Fruit fly (Drosophila melanogaster): ENCODE data around the gene CycT.

DNA sequence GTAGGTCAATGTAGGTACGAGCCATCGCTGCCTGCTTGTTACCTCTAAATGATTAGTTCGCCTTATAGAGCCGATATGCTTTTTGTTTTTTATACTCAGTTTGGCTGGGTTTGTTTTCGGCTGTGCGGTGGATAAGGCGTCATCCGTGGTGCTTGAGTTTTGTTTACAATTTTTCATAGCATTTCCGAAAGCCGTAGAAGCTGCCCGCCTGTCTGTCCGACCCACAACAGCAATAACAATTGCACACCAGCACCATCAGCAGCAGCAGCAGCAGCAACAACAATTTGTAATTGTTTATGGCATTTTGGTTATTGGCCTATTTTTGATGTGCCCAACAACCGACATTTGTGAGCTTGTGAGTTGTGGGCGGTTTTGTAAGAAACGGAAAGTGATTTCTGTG is 11.1 kb upstream of the CycT start:
- no peak for TF ChIP-seq jumu (GFP tag; optimal IDR thresholded peaks at IDR 0.05)
- no peak for TF ChIP-seq sna (GFP tag; IDR thresholded peaks at IDR 0.05; ENCODE audit: partially characterized antibody)
- no peak for TF ChIP-seq Drgx (GFP tag; IDR thresholded peaks at IDR 0.05)
- no peak for TF ChIP-seq Mad (GFP tag; optimal IDR thresholded peaks at IDR 0.05)
- TF ChIP-seq btn (GFP tag; optimal IDR thresholded peaks at IDR 0.05) = no peak
